Fruit fly (Drosophila melanogaster): ENCODE results near the gene mRpL45.

The mRpL45 gene

dm6 chr3R:22626842-22627392 is 8.6 kb downstream of the mRpL45 start (continued):
- peak; percentile 77 for TF ChIP-seq HmgZ (tag; optimal IDR thresholded peaks at IDR 0.05)
- TF ChIP-seq CG6765 (GFP tag; optimal IDR thresholded peaks at IDR 0.05): peak; percentile 83
- TF ChIP-seq Usf (GFP tag; optimal IDR thresholded peaks at IDR 0.05): no peak
- no peak for TF ChIP-seq Poxn (GFP tag; IDR thresholded peaks at IDR 0.05)
- TF ChIP-seq CG6654 (GFP tag; optimal IDR thresholded peaks at IDR 0.05): no peak
- no peak for TF ChIP-seq Sry-δ (GFP tag; optimal IDR thresholded peaks at IDR 0.05)
- no peak for TF ChIP-seq ssp (GFP tag; IDR thresholded peaks at IDR 0.05)
- peak; percentile 52 for TF ChIP-seq pfk (GFP tag; optimal IDR thresholded peaks at IDR 0.05)
- no peak for TF ChIP-seq CG4404 (GFP tag; IDR thresholded peaks at IDR 0.05)
- TF ChIP-seq Dfd (GFP tag; optimal IDR thresholded peaks at IDR 0.05): no peak
- TF ChIP-seq CG10979 (tag; optimal IDR thresholded peaks at IDR 0.05): no peak
- no peak for TF ChIP-seq Ptx1 (GFP tag; IDR thresholded peaks at IDR 0.05)
- TF ChIP-seq cg (GFP tag; optimal IDR thresholded peaks at IDR 0.05): peak; percentile 73
- no peak for TF ChIP-seq CG4730 (GFP tag; IDR thresholded peaks at IDR 0.05)
- no peak for TF ChIP-seq prd (optimal IDR thresholded peaks at IDR 0.05)
- no peak for TF ChIP-seq prd (GFP tag; IDR thresholded peaks at IDR 0.05)
- TF ChIP-seq jigr1 (GFP tag; IDR thresholded peaks at IDR 0.05): no peak
- TF ChIP-seq CG12236 (GFP tag; optimal IDR thresholded peaks at IDR 0.05): peak; percentile 28
- peak; percentile 45 for TF ChIP-seq CG3163 (GFP tag; optimal IDR thresholded peaks at IDR 0.05)
- TF ChIP-seq tx (GFP tag; optimal IDR thresholded peaks at IDR 0.05): no peak
- TF ChIP-seq toy (GFP tag; IDR thresholded peaks at IDR 0.05): no peak
- TF ChIP-seq cas (GFP tag; IDR thresholded peaks at IDR 0.05): no peak
- TF ChIP-seq hbn (GFP tag; IDR thresholded peaks at IDR 0.05; ENCODE audit: partially characterized antibody): no peak
- peak; percentile 16 for TF ChIP-seq CG18262 (tag; optimal IDR thresholded peaks at IDR 0.05)
- TF ChIP-seq CG18476 (GFP tag; optimal IDR thresholded peaks at IDR 0.05): no peak
- no peak for TF ChIP-seq Ada2b (GFP tag; IDR thresholded peaks at IDR 0.05)
- no peak for TF ChIP-seq vnd (GFP tag; IDR thresholded peaks at IDR 0.05; ENCODE audit: partially characterized antibody)
- no peak for TF ChIP-seq CG7928 (GFP tag; optimal IDR thresholded peaks at IDR 0.05)
- peak; percentile 34 for TF ChIP-seq CG9727 (GFP tag; optimal IDR thresholded peaks at IDR 0.05)
- TF ChIP-seq CG9437 (GFP tag; optimal IDR thresholded peaks at IDR 0.05): no peak
- no peak for TF ChIP-seq Lim3 (GFP tag; IDR thresholded peaks at IDR 0.05)
- TF ChIP-seq ash1 (GFP tag; optimal IDR thresholded peaks at IDR 0.05): no peak
- no peak for TF ChIP-seq run (tag; optimal IDR thresholded peaks at IDR 0.05)
- TF ChIP-seq sc (optimal IDR thresholded peaks at IDR 0.05): no peak
- no peak for TF ChIP-seq sc (GFP tag; optimal IDR thresholded peaks at IDR 0.05)
- TF ChIP-seq CG11723 (GFP tag; optimal IDR thresholded peaks at IDR 0.05): no peak
- TF ChIP-seq CG10431 (GFP tag; optimal IDR thresholded peaks at IDR 0.05): no peak
- 0 out of 2 replicates have a peak, but pooled peaks have one; percentile 15 for TF ChIP-seq CG1024 (GFP tag; IDR thresholded peaks at IDR 0.05)
- no peak for TF ChIP-seq gcm (GFP tag; optimal IDR thresholded peaks at IDR 0.05)
- no peak for TF ChIP-seq pnt (GFP tag; optimal IDR thresholded peaks at IDR 0.05)
- TF ChIP-seq ranshi (GFP tag; IDR thresholded peaks at IDR 0.05): no peak; the same call in 1 of the 2 replicates
- no peak for TF ChIP-seq CG8944 (GFP tag; optimal IDR thresholded peaks at IDR 0.05)
- TF ChIP-seq Fer3 (tag; optimal IDR thresholded peaks at IDR 0.05): peak; percentile 63
- peak; percentile 26 for TF ChIP-seq luna (GFP tag; optimal IDR thresholded peaks at IDR 0.05)
- no peak for TF ChIP-seq CG5953 (GFP tag; IDR thresholded peaks at IDR 0.05)
- no peak for TF ChIP-seq danr (GFP tag; IDR thresholded peaks at IDR 0.05)
- TF ChIP-seq oc (tag; optimal IDR thresholded peaks at IDR 0.05): no peak
- peak; percentile 68 for TF ChIP-seq fd64A (GFP tag; optimal IDR thresholded peaks at IDR 0.05)
- no peak for TF ChIP-seq CG7372 (GFP tag; IDR thresholded peaks at IDR 0.05)
- TF ChIP-seq E2f2 (GFP tag; IDR thresholded peaks at IDR 0.05): peak; percentile 27; the same call in 1 of the 2 replicates
- TF ChIP-seq HLH4C (GFP tag; IDR thresholded peaks at IDR 0.05; ENCODE audit: partially characterized antibody): no peak
